Fruit fly (Drosophila melanogaster) Kc167 (cell line): ENCODE measurements around the gene PGAP2.

Experiments used
- Sin3A ChIP-seq: fragments of >200 bp; optimal IDR thresholded peaks from 2 replicates; lab custom pipeline; 2018; ENCODE audit warnings: missing external identifiers
- insv ChIP-seq: fragments of >200 bp; optimal IDR thresholded peaks from 3 replicates; lab custom pipeline; 2018; ENCODE audit warnings: missing external identifiers
- psq ChIP-seq: fragments of >200 bp; optimal IDR thresholded peaks from 2 replicates; lab custom pipeline; 2017; ENCODE audit warnings: missing external identifiers
- ttk ChIP-seq: sonication (Bioruptor generic); optimal IDR thresholded peaks from 2 replicates; lab custom pipeline; 2017; ENCODE audit warnings: missing external identifiers

- TF ChIP-seq Sin3A (no peak), psq (lab: Kevin White, UChicago) (no peak), ttk (lab: Kevin White, UChicago) (no peak), insv (no peak)
These were observed 38.7 kb upstream of the PGAP2 start for dm6 chr2L:857897-858517.
